Worm (Caenorhabditis elegans): ENCODE results near the gene oac-55.

The oac-55 gene

ce11 chrV:3761829-3762228 lies 890 bp downstream of the oac-55 start:
- TF ChIP-seq aha-1 (tag): peak; percentile 90
- TF ChIP-seq T20F7.1 (GFP tag; optimal IDR thresholded peaks at IDR 0.05): no peak

DNA sequence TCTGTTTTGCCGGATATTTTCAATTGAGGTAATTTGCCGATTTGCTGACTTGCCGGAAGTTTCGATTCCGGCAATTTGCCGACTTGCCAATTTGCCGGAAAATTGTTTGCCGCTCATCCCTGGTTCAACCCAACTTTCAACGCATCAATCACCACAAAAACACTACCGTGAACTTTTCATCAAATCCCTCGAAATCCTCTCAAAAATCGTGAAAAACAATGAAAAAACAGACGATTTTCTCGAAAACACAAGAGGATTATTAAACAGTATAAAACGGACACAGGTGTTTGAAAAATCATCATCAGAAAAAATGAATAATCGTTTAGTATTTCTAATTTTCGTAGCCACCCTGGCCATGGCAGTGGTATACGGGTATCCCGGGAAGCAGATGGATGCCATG lies 6.0 kb downstream of the oac-55 start, which contains the start of gene Y39H10A.1:
Gene Y39H10A.1, plus strand, starts transcription at position 301 of the 400 bp plus-strand sequence.
- no peak for TF ChIP-seq lim-7 (GFP tag; IDR thresholded peaks at IDR 0.05)
- no peak for TF ChIP-seq D1046.2 (GFP tag; IDR thresholded peaks at IDR 0.05)
- no peak for TF ChIP-seq saeg-2 (GFP tag; IDR thresholded peaks at IDR 0.05)
- TF ChIP-seq pha-4 (GFP tag; IDR thresholded peaks at IDR 0.05): no peak
- no peak for TF ChIP-seq pha-4 (tag; optimal IDR thresholded peaks at IDR 0.05)
- peak; percentile 45 for TF ChIP-seq aha-1 (tag)

ce11 chrV:3768270-3768669 lies 7.3 kb downstream of the oac-55 start, which contains the start of gene R08E5.4:
Gene R08E5.4, plus strand, starts transcription at chrV:3768570.
- TF ChIP-seq ama-1 (optimal IDR thresholded peaks at IDR 0.05) (no peak), unc-62 (GFP tag; optimal IDR thresholded peaks at IDR 0.05 in 1 of 2) (no peak), unc-62 (tag; optimal IDR thresholded peaks at IDR 0.05) (no peak), F49E8.2 (tag; optimal IDR thresholded peaks at IDR 0.05; ENCODE audit: borderline replicate concordance) (no peak), Y105C5A.15 (GFP tag; IDR thresholded peaks at IDR 0.05) (no peak), R02D3.7 (tag; optimal IDR thresholded peaks at IDR 0.05) (no peak)

DNA sequence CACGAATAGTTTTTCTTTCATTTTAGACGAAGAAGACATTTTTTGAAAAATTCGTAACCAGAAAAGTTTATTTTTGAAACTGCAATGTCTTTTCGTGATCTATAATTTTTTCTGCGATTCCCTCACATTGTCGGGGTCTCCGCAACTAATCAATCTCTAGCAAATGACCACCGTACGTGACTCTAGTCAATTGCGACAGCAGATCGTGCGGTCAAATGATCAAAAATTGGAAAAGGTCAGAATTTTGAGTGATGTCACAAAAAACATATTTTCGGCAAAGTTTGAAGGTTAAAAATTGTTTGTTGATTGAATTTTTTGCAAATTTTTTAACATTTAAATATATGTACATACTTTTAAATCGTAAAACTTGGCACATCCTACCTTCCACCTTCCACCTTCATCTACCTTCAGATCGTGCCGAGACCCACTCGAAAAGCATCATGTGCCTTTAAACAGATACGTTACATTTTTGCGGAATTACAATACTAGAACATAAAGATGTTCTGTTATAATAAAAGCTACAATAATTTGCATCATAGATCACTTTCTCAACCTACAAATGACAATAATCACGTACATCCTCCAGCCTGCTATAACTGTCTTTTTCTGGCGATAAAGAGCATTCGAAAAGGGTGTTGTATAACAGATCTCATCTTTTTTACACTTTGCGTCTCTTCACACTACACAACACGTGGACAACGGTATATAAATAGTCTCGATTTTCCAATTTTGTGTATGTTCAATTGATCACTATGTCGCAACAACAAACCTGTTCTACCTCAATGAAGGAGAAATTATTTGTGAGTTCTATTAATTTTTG lies 10.7 kb downstream of the oac-55 start, which contains the start of the genes R08E5.1 and rips-1:
Gene R08E5.1, minus strand, starts transcription at position 82 of the 820 bp plus-strand sequence.
Gene rips-1, plus strand, starts transcription at position 585 of the 820 bp plus-strand sequence.
- no peak for TF ChIP-seq nhr-76 (tag; optimal IDR thresholded peaks at IDR 0.05)
- peak; percentile 41 for TF ChIP-seq hlh-30 (tag; optimal IDR thresholded peaks at IDR 0.05; ENCODE audit: insufficient read depth)
- TF ChIP-seq nhr-48 (tag; optimal IDR thresholded peaks at IDR 0.05): peak; percentile 27
- peak; percentile 14 for TF ChIP-seq hlh-11 (tag; optimal IDR thresholded peaks at IDR 0.05)
- TF ChIP-seq set-16 (GFP tag; IDR thresholded peaks at IDR 0.05): no peak
- TF ChIP-seq dmd-6 (GFP tag; IDR thresholded peaks at IDR 0.05): peak; percentile 35
- peak in 1 of 2 experiments; percentile 29 for TF ChIP-seq mdl-1 (tag; optimal IDR thresholded peaks at IDR 0.05)
- TF ChIP-seq hif-1 (tag; optimal IDR thresholded peaks at IDR 0.05): peak; percentile 86 to 98
- TF ChIP-seq aha-1 (tag): peak; percentile 98
- TF ChIP-seq F44E2.7 (GFP tag; IDR thresholded peaks at IDR 0.05): no peak
- peak; percentile 59 for TF ChIP-seq nhr-28 (tag; optimal IDR thresholded peaks at IDR 0.05)

DNA sequence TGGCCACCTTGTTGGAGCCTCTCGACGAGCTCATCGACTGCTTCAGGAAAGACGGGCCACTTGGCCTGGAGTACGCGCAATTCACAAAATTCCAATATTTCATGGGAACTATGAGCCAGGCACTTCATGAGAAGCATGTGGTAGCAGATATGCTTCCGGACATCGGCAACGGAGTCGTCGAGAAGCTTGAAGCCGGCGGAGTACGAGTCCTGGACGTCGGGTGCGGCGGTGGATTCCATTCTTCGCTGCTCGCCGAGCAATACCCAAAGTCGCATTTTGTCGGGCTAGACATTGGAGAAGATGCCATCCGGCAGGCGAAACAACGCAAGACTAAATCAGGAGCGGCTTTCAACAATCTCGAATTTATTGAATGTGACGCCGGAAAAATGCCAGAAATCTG lies 12.7 kb downstream of the oac-55 start:
- TF ChIP-seq ztf-11 (tag; optimal IDR thresholded peaks at IDR 0.05): no peak
- TF ChIP-seq mxl-2 (GFP tag; conservative IDR thresholded peaks at IDR 0.05): no peak
- peak; percentile 63; the same call in 1 of the 2 replicates for TF ChIP-seq set-16 (GFP tag; IDR thresholded peaks at IDR 0.05)
- no peak for TF ChIP-seq pha-4 (GFP tag; IDR thresholded peaks at IDR 0.05)
- no peak for TF ChIP-seq pha-4 (tag; optimal IDR thresholded peaks at IDR 0.05)
- TF ChIP-seq zag-1 (tag; optimal IDR thresholded peaks at IDR 0.05): no peak
- no peak for TF ChIP-seq nhr-77 (tag; optimal IDR thresholded peaks at IDR 0.05)
- no peak for TF ChIP-seq mdl-1 (tag; optimal IDR thresholded peaks at IDR 0.05)

ce11 chrV:3774653-3775052 lies 13.7 kb downstream of the oac-55 start:
- TF ChIP-seq php-3 (GFP tag; IDR thresholded peaks at IDR 0.05): 0 out of 2 replicates have a peak, but pooled peaks have one; percentile 32
- TF ChIP-seq dmd-9 (GFP tag; IDR thresholded peaks at IDR 0.05): no peak
- peak; percentile 18; the same call in 1 of the 2 replicates for TF ChIP-seq dmd-6 (GFP tag; IDR thresholded peaks at IDR 0.05)
- no peak for TF ChIP-seq ceh-82 (tag; optimal IDR thresholded peaks at IDR 0.05)
- no peak for TF ChIP-seq duxl-1 (tag; optimal IDR thresholded peaks at IDR 0.05; ENCODE audit: poor library complexity)
- no peak for TF ChIP-seq nhr-48 (tag; optimal IDR thresholded peaks at IDR 0.05)
- no peak for TF ChIP-seq vab-7 (GFP tag; IDR thresholded peaks at IDR 0.05)
- TF ChIP-seq R02D3.7 (tag; optimal IDR thresholded peaks at IDR 0.05): no peak
- peak in 1 of 2 experiments; percentile 17 for TF ChIP-seq hif-1 (tag; optimal IDR thresholded peaks at IDR 0.05)
- no peak for TF ChIP-seq ztf-7 (tag; optimal IDR thresholded peaks at IDR 0.05)
- no peak for TF ChIP-seq madf-5 (GFP tag; IDR thresholded peaks at IDR 0.05)
- TF ChIP-seq nhr-42 (GFP tag; IDR thresholded peaks at IDR 0.05): no peak
- no peak for TF ChIP-seq daf-16 (GFP tag; optimal IDR thresholded peaks at IDR 0.05)
- peak; percentile 20 for TF ChIP-seq daf-16 (tag; optimal IDR thresholded peaks at IDR 0.05)
- TF ChIP-seq T26A8.4 (GFP tag; IDR thresholded peaks at IDR 0.05): no peak
- no peak for TF ChIP-seq fos-1 (tag; optimal IDR thresholded peaks at IDR 0.05)
- no peak for TF ChIP-seq nhr-76 (tag; optimal IDR thresholded peaks at IDR 0.05)
- TF ChIP-seq set-16 (GFP tag; IDR thresholded peaks at IDR 0.05): peak; percentile 70
- TF ChIP-seq saeg-2 (GFP tag; IDR thresholded peaks at IDR 0.05): no peak
- no peak for TF ChIP-seq mdt-29 (GFP tag; IDR thresholded peaks at IDR 0.05)
- TF ChIP-seq nhr-237 (tag; optimal IDR thresholded peaks at IDR 0.05): no peak
